Fruit fly (Drosophila melanogaster): ENCODE data around the gene Pus10.

DNA sequence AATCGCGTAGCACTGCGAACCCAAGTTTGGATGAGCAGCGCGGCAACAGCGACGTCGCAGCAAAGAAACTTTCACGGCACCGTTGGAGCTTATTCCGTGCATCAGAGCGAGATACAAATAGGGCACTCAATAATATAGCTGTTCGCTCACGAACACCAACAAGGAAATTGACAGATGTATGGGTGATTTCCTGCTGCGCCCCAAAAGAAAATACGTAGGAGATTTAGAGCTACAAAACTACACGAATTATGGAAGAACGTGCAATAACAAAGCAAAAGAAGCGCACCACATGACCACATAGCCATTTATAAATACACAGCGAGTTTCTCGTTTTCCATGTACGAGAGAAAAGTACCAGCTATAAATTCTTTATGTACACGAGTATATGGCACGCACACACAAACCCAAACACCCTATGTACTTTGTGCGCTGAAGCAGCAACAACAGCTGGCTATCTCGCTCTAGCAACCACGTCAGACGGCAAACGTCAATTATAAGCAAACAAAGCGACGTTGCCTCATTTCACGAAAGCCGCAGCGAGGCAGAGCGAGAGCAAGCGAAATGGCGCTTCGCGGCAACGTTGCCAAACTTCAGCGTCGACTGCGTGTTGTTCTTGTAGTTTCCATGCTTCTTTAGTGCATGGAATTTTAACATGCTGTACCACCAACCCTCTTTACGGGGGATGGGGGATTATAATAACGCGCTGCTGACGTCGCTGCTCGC lies 6.5 kb upstream of the Pus10 start:
- TF ChIP-seq EcR (GFP tag; optimal IDR thresholded peaks at IDR 0.05), result no peak
- TF ChIP-seq psq (optimal IDR thresholded peaks at IDR 0.05), result no peak
- TF ChIP-seq usp (GFP tag; optimal IDR thresholded peaks at IDR 0.05), result no peak
